Fruit fly (Drosophila melanogaster) whole organism, prepupa: ENCODE results near the gene KFase.

Source experiments
- Blimp-1 ChIP-seq: fragments of 200-800 bp; sonication (Bioruptor generic); optimal IDR thresholded peaks from 3 replicates; lab custom pipeline; 2017; ENCODE audit warnings: missing biosample characterization, missing genetic modification characterization, mild to moderate bottlenecking, moderate library complexity, missing genetic modification reagents
- CG10631 ChIP-seq: fragments of 200-800 bp; sonication (Bioruptor generic); optimal IDR thresholded peaks from 2 replicates; lab custom pipeline; 2016; ENCODE audit warnings: missing biosample characterization, missing genetic modification characterization
- CG10669 ChIP-seq: fragments of 200-800 bp; sonication (Bioruptor generic); optimal IDR thresholded peaks from 3 replicates; lab custom pipeline; 2018; ENCODE audit warnings: missing biosample characterization, mild to moderate bottlenecking, missing genetic modification characterization, moderate library complexity
- CG11294 ChIP-seq: fragments of 200-800 bp; sonication (Bioruptor generic); IDR thresholded peaks from 2 replicates; pipeline ENCODE4 v1.3.6; 2022; ENCODE audit warnings: missing biosample characterization, missing genetic modification characterization
- CG11762 ChIP-seq: fragments of 200-800 bp; sonication (Bioruptor generic); optimal IDR thresholded peaks from 3 replicates; lab custom pipeline; 2016; ENCODE audit warnings: missing biosample characterization, missing genetic modification characterization; ENCODE audit not compliant: insufficient read depth
- CG15336 ChIP-seq: fragments of 200-800 bp; sonication (Bioruptor generic); IDR thresholded peaks from 2 replicates; pipeline ENCODE4 v1.3.6; 2022; ENCODE audit warnings: missing biosample characterization, missing genetic modification characterization
- CG1621 ChIP-seq: fragments of 200-800 bp; sonication (Bioruptor generic); optimal IDR thresholded peaks from 3 replicates; lab custom pipeline; 2018; ENCODE audit warnings: missing biosample characterization, mild to moderate bottlenecking, missing genetic modification characterization
- CG3032 ChIP-seq: fragments of 200-800 bp; optimal IDR thresholded peaks from 2 replicates; lab custom pipeline; 2019; ENCODE audit warnings: missing biosample characterization, mild to moderate bottlenecking, missing genetic modification characterization, moderate library complexity
- CG32006 ChIP-seq: fragments of 200-800 bp; sonication (Bioruptor generic); optimal IDR thresholded peaks from 3 replicates; lab custom pipeline; 2017; ENCODE audit warnings: missing biosample characterization, mild to moderate bottlenecking, missing genetic modification characterization
- CG3919 ChIP-seq: fragments of 200-800 bp; sonication (Bioruptor generic); optimal IDR thresholded peaks from 3 replicates; lab custom pipeline; 2016; ENCODE audit warnings: missing biosample characterization, missing genetic modification characterization
- CG4318 ChIP-seq: fragments of 200-800 bp; sonication (Bioruptor generic); optimal IDR thresholded peaks from 3 replicates; lab custom pipeline; 2017; ENCODE audit warnings: missing biosample characterization, mild to moderate bottlenecking, missing genetic modification characterization
- CG6163 ChIP-seq: fragments of 200-800 bp; sonication (Bioruptor generic); IDR thresholded peaks from 3 replicates; pipeline ENCODE4 v1.3.6; 2022; ENCODE audit warnings: missing biosample characterization, missing genetic modification characterization
- CG6276 ChIP-seq: fragments of 200-800 bp; sonication (Bioruptor generic); optimal IDR thresholded peaks from 2 replicates; lab custom pipeline; 2017; ENCODE audit warnings: missing biosample characterization, mild to moderate bottlenecking, missing genetic modification characterization
- CG6854 ChIP-seq: fragments of 200-800 bp; sonication (Bioruptor generic); optimal IDR thresholded peaks from 2 replicates; lab custom pipeline; 2017; ENCODE audit warnings: missing biosample characterization, mild to moderate bottlenecking, missing genetic modification characterization
- CG7368 ChIP-seq: fragments of 200-800 bp; sonication (Bioruptor generic); optimal IDR thresholded peaks from 3 replicates; lab custom pipeline; 2016; ENCODE audit warnings: missing biosample characterization, missing genetic modification characterization
- CG8119 ChIP-seq: fragments of 200-800 bp; sonication (Bioruptor generic); IDR thresholded peaks from 3 replicates; pipeline ENCODE4 v1.3.6; 2022; ENCODE audit warnings: missing biosample characterization, missing genetic modification characterization
- CG8632 ChIP-seq: fragments of 200-800 bp; sonication (Bioruptor generic); optimal IDR thresholded peaks from 3 replicates; lab custom pipeline; 2016; ENCODE audit warnings: missing biosample characterization, missing genetic modification characterization
- Eip75B ChIP-seq: fragments of 200-800 bp; sonication (Bioruptor generic); optimal IDR thresholded peaks from 3 replicates; lab custom pipeline; 2016; ENCODE audit warnings: missing biosample characterization, missing genetic modification characterization
- Eip78C ChIP-seq: fragments of 200-800 bp; sonication (Bioruptor generic); peaks from one replicate; lab custom pipeline; 2016; ENCODE audit warnings: missing biosample characterization, missing genetic modification characterization
- Eip93F ChIP-seq: fragments of 200-800 bp; sonication (Bioruptor generic); optimal IDR thresholded peaks from 2 replicates; lab custom pipeline; 2016; ENCODE audit warnings: missing biosample characterization, mild to moderate bottlenecking, missing genetic modification characterization
- Ets96B ChIP-seq: fragments of 200-800 bp; optimal IDR thresholded peaks from 2 replicates; lab custom pipeline; 2019; ENCODE audit warnings: missing biosample characterization, mild to moderate bottlenecking, missing genetic modification characterization, moderate library complexity
- Hr38 ChIP-seq: sonication (Bioruptor generic); optimal IDR thresholded peaks from 2 replicates; lab custom pipeline; 2016; ENCODE audit warnings: missing biosample characterization, missing genetic modification characterization
- Hr39 ChIP-seq: fragments of 200-800 bp; sonication (Bioruptor generic); optimal IDR thresholded peaks from 2 replicates; lab custom pipeline; 2016; ENCODE audit warnings: missing biosample characterization, missing genetic modification characterization
- Lpt ChIP-seq: fragments of 200-800 bp; sonication (Bioruptor generic); optimal IDR thresholded peaks from 3 replicates; lab custom pipeline; 2016; ENCODE audit warnings: missing biosample characterization, missing genetic modification characterization
- Sox102F ChIP-seq: fragments of 200-800 bp; sonication (Bioruptor generic); optimal IDR thresholded peaks from 2 replicates; lab custom pipeline; 2016; ENCODE audit warnings: missing biosample characterization, mild to moderate bottlenecking, missing genetic modification characterization
- Sox14 ChIP-seq: fragments of 200-800 bp; sonication (Bioruptor generic); optimal IDR thresholded peaks from 3 replicates; lab custom pipeline; 2016; ENCODE audit warnings: missing biosample characterization, missing genetic modification characterization
- acj6 ChIP-seq: fragments of 200-800 bp; sonication (Bioruptor generic); optimal IDR thresholded peaks from 3 replicates; lab custom pipeline; 2016; ENCODE audit warnings: missing biosample characterization, missing genetic modification characterization
- cyc ChIP-seq: fragments of 200-800 bp; sonication (Bioruptor generic); optimal IDR thresholded peaks from 3 replicates; lab custom pipeline; 2016; ENCODE audit warnings: missing biosample characterization, missing genetic modification characterization
- dac ChIP-seq: fragments of 200-800 bp; sonication (Bioruptor generic); optimal IDR thresholded peaks from 2 replicates; lab custom pipeline; 2017; ENCODE audit warnings: missing biosample characterization, mild to moderate bottlenecking, missing genetic modification characterization
- dsx ChIP-seq: fragments of 200-800 bp; optimal IDR thresholded peaks from 3 replicates; lab custom pipeline; 2019; ENCODE audit warnings: missing biosample characterization, mild to moderate bottlenecking, missing genetic modification characterization, moderate library complexity; ENCODE audit not compliant: poor library complexity, severe bottlenecking
- eg ChIP-seq: fragments of 200-800 bp; sonication (Bioruptor generic); IDR thresholded peaks from 3 replicates; pipeline ENCODE4 v1.3.6; 2022; ENCODE audit warnings: missing biosample characterization, missing genetic modification characterization
- esn ChIP-seq: fragments of 200-800 bp; sonication (Bioruptor generic); optimal IDR thresholded peaks from 2 replicates; lab custom pipeline; 2016; ENCODE audit warnings: missing biosample characterization, mild to moderate bottlenecking, missing genetic modification characterization, moderate library complexity
- fd59A ChIP-seq: fragments of 200-800 bp; sonication (Bioruptor generic); optimal IDR thresholded peaks from 2 replicates; lab custom pipeline; 2017; ENCODE audit warnings: missing biosample characterization, mild to moderate bottlenecking, missing genetic modification characterization, missing genetic modification reagents
- fkh ChIP-seq: fragments of 200-800 bp; sonication (Bioruptor generic); optimal IDR thresholded peaks from 3 replicates; lab custom pipeline; 2017; ENCODE audit warnings: missing biosample characterization, mild to moderate bottlenecking, missing genetic modification characterization, moderate library complexity
- lz ChIP-seq: fragments of 200-800 bp; sonication (Bioruptor generic); optimal IDR thresholded peaks from 3 replicates; lab custom pipeline; 2016; ENCODE audit warnings: missing biosample characterization, missing genetic modification characterization
- salr ChIP-seq, 2 experiments: fragments of 200-800 bp; sonication (Bioruptor generic); optimal IDR thresholded peaks; 3 replicates each; lab custom pipeline; 2016 to 2018; ENCODE audit warnings: missing biosample characterization in 2 of 2, missing genetic modification characterization in 2 of 2, mild to moderate bottlenecking in 1 of 2
- spab ChIP-seq: fragments of 200-800 bp; sonication (Bioruptor generic); optimal IDR thresholded peaks from 2 replicates; lab custom pipeline; 2017; ENCODE audit warnings: missing biosample characterization, mild to moderate bottlenecking, missing genetic modification characterization, missing genetic modification reagents
- ss ChIP-seq, 2 experiments: fragments of 200-800 bp; sonication (Bioruptor generic); optimal IDR thresholded peaks; 2 replicates in 1 of 2; 3 replicates in 1 of 2; lab custom pipeline; 2017 to 2018; ENCODE audit warnings: mild to moderate bottlenecking in 2 of 2, missing biosample characterization in 2 of 2, missing genetic modification characterization in 2 of 2, moderate library complexity in 1 of 2
- topi ChIP-seq: fragments of 200-800 bp; sonication (Bioruptor generic); optimal IDR thresholded peaks from 3 replicates; lab custom pipeline; 2016; ENCODE audit warnings: missing biosample characterization, missing genetic modification characterization
- vri ChIP-seq: fragments of 200-800 bp; sonication (Bioruptor generic); optimal IDR thresholded peaks from 3 replicates; lab custom pipeline; 2016; ENCODE audit warnings: missing biosample characterization, mild to moderate bottlenecking, missing genetic modification characterization

KFase gene

DNA sequence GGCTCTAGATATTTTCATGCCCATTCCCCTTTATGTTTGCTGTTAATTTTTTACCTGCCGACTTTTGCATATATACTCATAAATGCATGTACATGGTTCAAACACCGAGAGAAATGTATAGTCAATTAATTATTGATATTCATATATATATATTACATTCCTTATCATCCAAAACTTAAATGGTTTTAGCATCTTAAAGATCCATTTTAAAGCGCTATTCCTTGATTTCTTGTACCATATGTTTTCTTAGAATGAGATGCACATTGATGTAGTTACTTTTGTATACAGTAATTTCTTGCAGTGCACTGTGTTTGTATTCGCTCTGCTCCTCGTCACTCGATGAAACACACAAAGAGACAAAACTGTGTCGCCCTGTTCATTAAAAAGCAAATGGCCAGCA lies 20.1 kb upstream of the KFase start (continued):
- TF ChIP-seq CG11294 (GFP tag; lab: Robert Waterston, UW) (peak; percentile 25; the same call in 1 of the 2 replicates), CG3919 (GFP tag; lab: Kevin White, UChicago) (peak; percentile 69), acj6 (GFP tag; lab: Kevin White, UChicago) (peak; percentile 68), lz (GFP tag; lab: Kevin White, UChicago) (peak; percentile 16), Blimp-1 (GFP tag; lab: Kevin White, UChicago) (no peak), Eip78C (GFP tag; lab: Kevin White, UChicago) (peak; percentile 90)

DNA sequence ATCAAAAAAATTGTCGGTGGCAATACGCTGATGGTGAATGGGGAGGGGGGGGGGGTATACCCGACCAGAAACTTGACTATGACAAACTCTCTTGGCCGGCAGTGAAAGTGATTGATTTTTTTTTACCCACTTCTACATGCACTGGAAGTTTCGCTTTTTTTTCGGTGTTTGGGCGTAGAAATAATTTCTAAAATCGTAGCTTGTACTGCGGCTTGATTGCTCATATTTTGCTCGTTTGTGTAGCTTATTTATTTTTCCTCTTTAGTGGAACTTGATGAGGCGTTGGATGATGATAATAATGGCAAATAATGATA lies 15.1 kb upstream of the KFase start:
- no peak for TF ChIP-seq Hr38 (GFP tag; lab: Kevin White, UChicago)
- peak; percentile 56 for TF ChIP-seq CG6276

DNA sequence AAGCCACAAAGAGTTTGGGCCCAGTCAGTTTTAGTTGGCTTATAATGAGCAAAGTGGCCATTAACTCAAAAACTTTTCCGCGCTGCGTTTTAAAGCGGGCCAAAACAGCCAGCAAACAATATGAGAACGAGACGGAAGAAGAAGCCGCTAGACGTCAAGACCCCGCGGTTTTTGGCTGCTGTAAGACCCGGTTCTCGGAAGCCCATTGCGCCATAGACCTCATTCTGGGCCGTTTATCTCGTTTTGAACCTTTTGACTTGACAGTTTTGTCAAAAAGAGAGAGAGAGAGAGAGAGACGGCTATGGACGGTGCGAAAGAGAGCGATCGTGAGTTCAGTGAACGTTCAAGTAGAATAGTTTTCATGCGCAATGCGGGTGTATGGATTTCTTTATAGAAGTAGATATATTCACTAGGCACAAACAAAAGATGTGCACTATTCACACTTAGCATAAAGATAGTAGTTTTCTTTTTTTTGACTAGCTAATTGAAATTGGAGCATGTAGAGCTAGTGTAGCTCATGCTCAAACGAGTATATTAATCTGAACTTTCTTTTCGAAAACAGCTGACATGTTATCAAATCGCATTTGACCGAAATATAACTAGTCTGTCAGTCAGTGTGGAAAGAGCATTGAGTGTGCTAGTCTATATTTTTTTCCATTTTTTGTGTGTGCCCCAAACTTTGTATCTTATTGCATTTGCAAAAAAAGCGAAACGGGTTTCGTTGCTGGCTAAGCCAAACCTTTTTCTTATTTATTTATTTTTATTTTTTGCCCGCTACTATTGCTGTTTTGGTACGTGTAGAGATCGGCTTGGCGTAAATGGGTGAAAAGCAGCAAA lies 14.5 kb upstream of the KFase start:
- no peak for TF ChIP-seq Eip78C (GFP tag; lab: Kevin White, UChicago)
- no peak for TF ChIP-seq CG4318 (GFP tag; lab: Kevin White, UChicago)
- no peak for TF ChIP-seq fd59A (GFP tag; lab: Kevin White, UChicago)
- no peak for TF ChIP-seq cyc (GFP tag; lab: Kevin White, UChicago)
- TF ChIP-seq CG11294 (GFP tag; lab: Robert Waterston, UW) = no peak
- no peak for TF ChIP-seq spab (GFP tag; lab: Kevin White, UChicago)
- TF ChIP-seq CG6276 = peak; percentile 80
- TF ChIP-seq lz (GFP tag; lab: Kevin White, UChicago) = no peak
- TF ChIP-seq CG8119 (GFP tag; lab: Robert Waterston, UW) = peak; percentile 54; the same call in 2 of the 3 replicates
- TF ChIP-seq CG32006 (GFP tag; lab: Kevin White, UChicago) = peak; percentile 25
- TF ChIP-seq salr (GFP tag; optimal IDR thresholded peaks at IDR 0.05; lab: Kevin White, UChicago) = no peak
- no peak for TF ChIP-seq CG10631
- TF ChIP-seq Ets96B = no peak
- TF ChIP-seq CG15336 = peak; percentile 57
- TF ChIP-seq Sox14 (GFP tag; lab: Kevin White, UChicago) = no peak
- no peak for TF ChIP-seq topi
- TF ChIP-seq eg (GFP tag; lab: Robert Waterston, UW) = peak; percentile 67; the same call in 2 of the 3 replicates

DNA sequence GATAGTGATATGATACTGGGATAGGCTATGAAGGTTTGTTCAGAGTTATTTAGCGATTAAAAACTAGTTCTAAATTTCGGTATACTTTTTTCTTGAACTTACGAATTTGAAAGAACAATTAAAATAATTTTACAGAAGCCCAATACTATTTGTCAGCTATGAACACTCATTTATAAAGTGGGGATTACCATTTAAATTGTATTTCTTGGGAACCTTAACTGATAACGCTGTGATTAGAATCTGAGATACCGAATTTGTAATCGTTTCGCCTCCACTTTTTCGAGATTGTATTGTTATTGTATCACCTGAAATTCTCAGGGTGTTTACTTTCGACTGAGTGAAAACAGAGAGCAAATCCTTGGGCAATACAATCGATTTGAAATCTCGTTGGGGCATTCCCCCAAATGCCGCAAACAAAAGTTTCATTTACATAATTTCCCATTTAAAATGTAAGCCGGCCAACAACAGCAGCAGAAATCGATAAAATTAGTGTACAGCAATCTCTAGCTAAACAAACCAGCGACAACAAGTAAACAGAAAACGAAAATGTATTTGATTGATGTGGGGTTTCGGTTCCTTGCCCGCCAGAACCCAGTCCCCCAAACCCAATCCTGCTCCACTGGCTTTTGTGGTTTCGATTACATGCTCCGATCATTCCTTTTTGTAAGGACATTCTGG lies 12.2 kb upstream of the KFase start:
- TF ChIP-seq CG11762 (GFP tag; lab: Kevin White, UChicago) = no peak
- no peak for TF ChIP-seq cyc (GFP tag; lab: Kevin White, UChicago)
- no peak for TF ChIP-seq CG7368
- peak; percentile 32 for TF ChIP-seq fkh (GFP tag; lab: Kevin White, UChicago)

DNA sequence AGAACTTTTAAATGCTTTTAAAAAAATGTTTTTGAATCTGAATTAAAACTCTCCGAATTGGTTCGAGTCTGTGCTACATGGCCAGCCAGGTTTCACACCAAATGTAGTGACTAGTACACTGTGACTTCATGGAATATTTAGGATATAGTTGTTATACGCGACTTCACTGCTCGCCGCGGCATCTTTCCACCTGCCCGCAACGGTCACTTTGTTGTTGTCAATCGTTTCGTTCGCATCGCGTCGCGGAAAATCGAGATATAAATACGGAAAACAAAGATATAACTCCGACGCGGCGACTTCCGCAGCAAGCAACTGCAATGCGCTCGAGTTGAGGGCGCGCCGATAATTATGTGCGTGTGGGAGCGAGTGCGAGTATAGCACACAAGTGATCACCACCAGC lies 9.9 kb upstream of the KFase start, which contains the start of gene CG31637:
TSS of gene CG31637 (plus strand) at position 200 of the 400 bp plus-strand sequence.
- TF ChIP-seq CG6163 (0 out of 3 replicates have a peak, but pooled peaks have one; percentile 12), Ets96B (no peak), vri (no peak), CG3919 (GFP tag; lab: Kevin White, UChicago) (peak; percentile 28), CG8119 (GFP tag; lab: Robert Waterston, UW) (peak; percentile 23; the same call in 1 of the 3 replicates), CG1621 (tag; lab: Kevin White, UChicago) (peak; percentile 71), CG4318 (GFP tag; lab: Kevin White, UChicago) (no peak), CG3032 (peak; percentile 18), CG10669 (no peak), CG8632 (GFP tag; lab: Kevin White, UChicago) (no peak), CG6854 (GFP tag; lab: Kevin White, UChicago) (peak; percentile 66), Sox14 (GFP tag; lab: Kevin White, UChicago) (peak; percentile 53), Eip75B (no peak), acj6 (GFP tag; lab: Kevin White, UChicago) (no peak), Eip93F (GFP tag; lab: Kevin White, UChicago) (no peak), eg (GFP tag; lab: Robert Waterston, UW) (peak; percentile 37; the same call in 1 of the 3 replicates), fkh (GFP tag; lab: Kevin White, UChicago) (no peak), Lpt (no peak), ss (GFP tag; optimal IDR thresholded peaks at IDR 0.05; lab: Kevin White, UChicago) (no peak), esn (GFP tag; lab: Kevin White, UChicago) (peak; percentile 24), dac (GFP tag; lab: Kevin White, UChicago) (no peak), Sox102F (GFP tag; lab: Kevin White, UChicago) (no peak), dsx (GFP tag; lab: Kevin White, UChicago) (peak; percentile 6), Hr39 (no peak)
